Fruit fly (Drosophila melanogaster): ENCODE measurements around the gene Mrp4.

Mrp4 gene

DNA sequence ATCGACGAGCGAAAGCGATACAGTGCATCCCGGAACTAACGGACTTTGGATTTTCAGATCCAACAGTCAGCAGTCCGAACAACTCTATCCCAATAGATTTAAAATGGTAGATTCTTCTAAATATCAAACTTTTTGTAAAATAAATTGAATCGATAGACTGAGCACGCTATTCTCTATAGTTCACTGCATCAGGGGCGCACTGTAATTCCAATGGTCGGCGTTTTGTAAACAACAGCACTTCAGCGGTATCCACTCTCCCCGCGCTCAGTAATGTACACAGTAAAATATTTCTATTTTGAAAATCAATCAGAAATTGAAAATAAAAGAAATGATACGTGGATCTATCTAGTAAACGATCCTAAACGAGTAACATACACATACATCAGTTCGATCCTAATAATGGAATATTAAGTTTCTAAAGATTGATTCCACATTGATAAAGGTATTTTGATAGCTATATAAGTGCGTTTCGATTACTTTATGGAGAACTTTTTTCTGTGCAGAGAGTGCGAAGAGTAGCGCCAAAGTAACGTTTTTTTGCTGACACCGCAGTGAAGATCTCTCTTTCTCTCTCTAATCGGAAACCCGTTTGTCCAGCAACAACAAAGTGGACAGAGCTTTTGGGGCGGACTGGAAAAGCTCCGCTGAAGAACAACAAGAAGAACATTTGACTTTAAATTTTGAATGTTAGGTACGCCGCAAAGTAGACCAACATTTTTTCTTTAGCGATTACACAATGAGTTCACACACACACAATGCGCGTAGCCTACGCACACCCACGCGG is 6.5 kb upstream of the Mrp4 start (continued):
- peak; percentile 97 for TF ChIP-seq CG10543 (GFP tag; optimal IDR thresholded peaks at IDR 0.05)
- peak; percentile 77 for TF ChIP-seq CG8765 (GFP tag; IDR thresholded peaks at IDR 0.05)
- TF ChIP-seq CG33213 (GFP tag; optimal IDR thresholded peaks at IDR 0.05) = peak; percentile 84
- peak; percentile 64 for TF ChIP-seq CG12236 (GFP tag; optimal IDR thresholded peaks at IDR 0.05)
- TF ChIP-seq Mrtf (GFP tag; IDR thresholded peaks at IDR 0.05) = peak; percentile 92
- TF ChIP-seq Jarid2 (GFP tag; optimal IDR thresholded peaks at IDR 0.05) = peak; percentile 63
- TF ChIP-seq kah (GFP tag; optimal IDR thresholded peaks at IDR 0.05) = peak; percentile 74
- TF ChIP-seq Xbp1 (GFP tag; optimal IDR thresholded peaks at IDR 0.05) = peak; percentile 90
- peak; percentile 75 for TF ChIP-seq gsb-n (tag; optimal IDR thresholded peaks at IDR 0.05)
- TF ChIP-seq pum (GFP tag; optimal IDR thresholded peaks at IDR 0.05) = peak; percentile 97
- TF ChIP-seq CG6854 (GFP tag; optimal IDR thresholded peaks at IDR 0.05) = peak; percentile 90
- peak; percentile 77 for TF ChIP-seq CG12942 (GFP tag; optimal IDR thresholded peaks at IDR 0.05)
- no peak for TF ChIP-seq yki (optimal IDR thresholded peaks at IDR 0.05)
- peak; percentile 89 for TF ChIP-seq CG3847 (GFP tag; IDR thresholded peaks at IDR 0.05)
- TF ChIP-seq sim (GFP tag; IDR thresholded peaks at IDR 0.05) = peak; percentile 86
- TF ChIP-seq CG10959 (GFP tag; IDR thresholded peaks at IDR 0.05) = peak; percentile 78
- TF ChIP-seq CG14050 (GFP tag; IDR thresholded peaks at IDR 0.05) = peak; percentile 73
- TF ChIP-seq Blimp-1 (GFP tag; optimal IDR thresholded peaks at IDR 0.05) = peak; percentile 91
- peak; percentile 81 to 96 for TF ChIP-seq chif (GFP tag; optimal IDR thresholded peaks at IDR 0.05)
- peak in 1 of 2 experiments; percentile 23 for TF ChIP-seq Dfd (GFP tag; optimal IDR thresholded peaks at IDR 0.05)
- no peak for TF ChIP-seq HLHmδ (GFP tag; optimal IDR thresholded peaks at IDR 0.05)
- peak; percentile 86 for TF ChIP-seq cg (GFP tag; optimal IDR thresholded peaks at IDR 0.05)
- peak; percentile 87 for TF ChIP-seq ssp (GFP tag; IDR thresholded peaks at IDR 0.05)
- peak; percentile 90 for TF ChIP-seq Sox102F (GFP tag; optimal IDR thresholded peaks at IDR 0.05)
- peak; percentile 89 for TF ChIP-seq Abd-B (GFP tag; optimal IDR thresholded peaks at IDR 0.05)
- TF ChIP-seq B-H2 (GFP tag; optimal IDR thresholded peaks at IDR 0.05) = peak; percentile 80
- peak; percentile 64; the same call in 1 of the 2 replicates for TF ChIP-seq ham (GFP tag; IDR thresholded peaks at IDR 0.05)
- peak; percentile 97 for TF ChIP-seq Rfx (GFP tag; IDR thresholded peaks at IDR 0.05)
- TF ChIP-seq H2.0 (GFP tag; IDR thresholded peaks at IDR 0.05) = peak; percentile 89
- TF ChIP-seq CG3407 (GFP tag; optimal IDR thresholded peaks at IDR 0.05) = peak; percentile 73
- TF ChIP-seq CG3065 (GFP tag; optimal IDR thresholded peaks at IDR 0.05) = no peak
- TF ChIP-seq wdn (GFP tag; IDR thresholded peaks at IDR 0.05) = peak; percentile 88
- peak; percentile 91 for TF ChIP-seq pb (GFP tag; optimal IDR thresholded peaks at IDR 0.05)
- TF ChIP-seq CG17328 (GFP tag; IDR thresholded peaks at IDR 0.05) = peak; percentile 88
- TF ChIP-seq trh (GFP tag; optimal IDR thresholded peaks at IDR 0.05) = peak; percentile 59
- no peak for TF ChIP-seq Elba2 (GFP tag; optimal IDR thresholded peaks at IDR 0.05)
- peak; percentile 81 for TF ChIP-seq CG11398 (GFP tag; optimal IDR thresholded peaks at IDR 0.05)
- TF ChIP-seq toy (GFP tag; IDR thresholded peaks at IDR 0.05) = peak; percentile 81
- peak; percentile 80 for TF ChIP-seq sima (GFP tag; optimal IDR thresholded peaks at IDR 0.05)
- peak; percentile 43; the same call in 1 of the 2 replicates for TF ChIP-seq Dip2 (GFP tag; IDR thresholded peaks at IDR 0.05)
- TF ChIP-seq CG15011 (GFP tag; optimal IDR thresholded peaks at IDR 0.05) = peak; percentile 90
- peak; percentile 59 for TF ChIP-seq CG17186 (GFP tag; optimal IDR thresholded peaks at IDR 0.05)
- TF ChIP-seq BEAF-32 (GFP tag; optimal IDR thresholded peaks at IDR 0.05) = no peak
- TF ChIP-seq GATAe (GFP tag; conservative IDR thresholded peaks at IDR 0.05) = peak; percentile 69
- no peak for TF ChIP-seq zen2 (GFP tag; IDR thresholded peaks at IDR 0.05; ENCODE audit: partially characterized antibody)
- peak; percentile 54 for TF ChIP-seq Adf1 (GFP tag; IDR thresholded peaks at IDR 0.05)
- peak; percentile 72 for TF ChIP-seq CG6254 (GFP tag; optimal IDR thresholded peaks at IDR 0.05)
- peak; percentile 56 for TF ChIP-seq CG7987 (GFP tag; optimal IDR thresholded peaks at IDR 0.05)
- TF ChIP-seq Dref (GFP tag; IDR thresholded peaks at IDR 0.05) = 0 out of 2 replicates have a peak, but pooled peaks have one; percentile 38
- peak; percentile 80 for TF ChIP-seq Deaf1 (tag; optimal IDR thresholded peaks at IDR 0.05)
